Worm (Caenorhabditis elegans) whole organism, L4 larva: ENCODE data around the gene C53A5.16.

Experiments used
- D1046.2 ChIP-seq: fragments of 200-800 bp; sonication (Bioruptor generic); IDR thresholded peaks from 2 replicates; pipeline ENCODE4 v1.3.6; 2022; ENCODE audit warnings: missing genetic modification characterization, missing compliant biosample characterization
- F10B5.3 ChIP-seq: sonication (generic microtip); optimal IDR thresholded peaks from 2 replicates; lab custom pipeline; 2016; ENCODE audit warnings: mild to moderate bottlenecking, missing genetic modification characterization, missing compliant biosample characterization
- F44E2.7 ChIP-seq: fragments of 200-800 bp; sonication (Bioruptor generic); IDR thresholded peaks from 2 replicates; pipeline ENCODE4 v2.1.2; 2022; ENCODE audit warnings: missing genetic modification characterization, missing compliant biosample characterization
- F49E8.2 ChIP-seq: sonication (generic microtip); optimal IDR thresholded peaks from 2 replicates; lab custom pipeline; 2016; ENCODE audit warnings: missing compliant biosample characterization, mild to moderate bottlenecking, missing genetic modification characterization, borderline replicate concordance
- aha-1 ChIP-seq: fragments of 150-350 bp; peaks from one replicate; lab custom pipeline; 2014; ENCODE audit warnings: missing biosample characterization, missing genetic modification characterization
- aly-2 ChIP-seq: sonication (generic microtip); optimal IDR thresholded peaks from 2 replicates; lab custom pipeline; 2018; ENCODE audit warnings: missing biosample characterization, missing genetic modification characterization
- ama-1 ChIP-seq: fragments of 150-350 bp; optimal IDR thresholded peaks from 2 replicates; lab custom pipeline; 2014; ENCODE audit warnings: inconsistent platforms, mixed read lengths
- attf-4 ChIP-seq: sonication (generic microtip); optimal IDR thresholded peaks from 3 replicates; lab custom pipeline; 2017; ENCODE audit warnings: missing biosample characterization, missing genetic modification characterization
- ceh-20 ChIP-seq: fragments of 200-800 bp; sonication (Bioruptor generic); IDR thresholded peaks from 2 replicates; pipeline ENCODE4 v1.3.6; 2022; ENCODE audit warnings: missing genetic modification reagents, missing genetic modification characterization, missing compliant biosample characterization
- ceh-44 ChIP-seq: fragments of 200-800 bp; sonication (Bioruptor generic); IDR thresholded peaks from 2 replicates; pipeline ENCODE4 v1.3.6; 2022; ENCODE audit warnings: missing genetic modification reagents, missing genetic modification characterization, missing compliant biosample characterization
- ceh-62 ChIP-seq: sonication (generic microtip); optimal IDR thresholded peaks from 2 replicates; lab custom pipeline; 2017; ENCODE audit warnings: missing biosample characterization, missing genetic modification characterization
- ces-1 ChIP-seq: fragments of 150-350 bp; sonication (generic microtip); optimal IDR thresholded peaks from 4 replicates; lab custom pipeline; 2014; ENCODE audit warnings: missing biosample characterization, missing genetic modification reagents, missing genetic modification characterization
- cey-2 ChIP-seq: sonication (generic microtip); optimal IDR thresholded peaks from 3 replicates; lab custom pipeline; 2017; ENCODE audit warnings: missing genetic modification characterization, mild to moderate bottlenecking, missing compliant biosample characterization, antibody characterized with exemption, borderline replicate concordance; ENCODE audit not compliant: insufficient read depth
- daf-8 ChIP-seq: fragments of 200-800 bp; sonication (Bioruptor generic); IDR thresholded peaks from 2 replicates; pipeline ENCODE4 v1.3.6; 2022; ENCODE audit warnings: missing genetic modification characterization, missing compliant biosample characterization
- dmd-6 ChIP-seq: fragments of 200-800 bp; sonication (Bioruptor generic); IDR thresholded peaks from 2 replicates; pipeline ENCODE4 v1.3.6; 2022; ENCODE audit warnings: missing genetic modification reagents, missing genetic modification characterization, missing compliant biosample characterization
- dmd-9 ChIP-seq: fragments of 200-800 bp; sonication (Bioruptor generic); IDR thresholded peaks from 2 replicates; pipeline ENCODE4 v1.3.6; 2022; ENCODE audit warnings: missing genetic modification reagents, missing genetic modification characterization, missing compliant biosample characterization
- duxl-1 ChIP-seq: sonication (generic microtip); optimal IDR thresholded peaks from 2 replicates; lab custom pipeline; 2016; ENCODE audit warnings: mild to moderate bottlenecking, missing genetic modification characterization, moderate library complexity, missing compliant biosample characterization; ENCODE audit not compliant: poor library complexity
- dve-1 ChIP-seq: sonication (generic microtip); optimal IDR thresholded peaks from 2 replicates; lab custom pipeline; 2017; ENCODE audit warnings: antibody characterized with exemption, mild to moderate bottlenecking, missing genetic modification characterization, missing compliant biosample characterization; ENCODE audit not compliant: insufficient read depth
- fkh-10 ChIP-seq: fragments of 150-350 bp; optimal IDR thresholded peaks from 2 replicates; lab custom pipeline; 2014; ENCODE audit warnings: missing biosample characterization, missing genetic modification reagents, missing genetic modification characterization
- fos-1 ChIP-seq: fragments of 150-350 bp; optimal IDR thresholded peaks from 2 replicates; lab custom pipeline; 2014; ENCODE audit warnings: missing biosample characterization, missing genetic modification characterization
- hif-1 ChIP-seq, 2 experiments: sonication (generic microtip); optimal IDR thresholded peaks; 2 replicates each; lab custom pipeline; 2016 to 2017; ENCODE audit warnings: missing compliant biosample characterization in 2 of 2, missing genetic modification characterization in 2 of 2, missing genetic modification reagents in 2 of 2, missing genotype in 2 of 2, mild to moderate bottlenecking in 1 of 2
- hlh-11 ChIP-seq: fragments of 200-800 bp; sonication (Bioruptor generic); optimal IDR thresholded peaks from 2 replicates; lab custom pipeline; 2018; ENCODE audit warnings: mild to moderate bottlenecking, missing genetic modification characterization, missing compliant biosample characterization
- hmg-1.1 ChIP-seq: fragments of 200-800 bp; sonication (Bioruptor generic); IDR thresholded peaks from 2 replicates; pipeline ENCODE4 v1.3.6; 2022; ENCODE audit warnings: missing genetic modification reagents, missing genetic modification characterization, missing compliant biosample characterization
- lin-1 ChIP-seq: fragments of 200-800 bp; sonication (Bioruptor generic); IDR thresholded peaks from 2 replicates; pipeline ENCODE4 v1.3.6; 2022; ENCODE audit warnings: missing genetic modification reagents, missing genetic modification characterization, missing compliant biosample characterization
- lin-13 ChIP-seq: fragments of 150-350 bp; optimal IDR thresholded peaks from 2 replicates; lab custom pipeline; 2014; ENCODE audit warnings: missing biosample characterization, missing genetic modification reagents, missing genetic modification characterization
- lin-39 ChIP-seq: fragments of 150-350 bp; optimal IDR thresholded peaks from 2 replicates; lab custom pipeline; 2014; ENCODE audit warnings: missing biosample characterization, missing genetic modification reagents, missing genetic modification characterization
- lir-3 ChIP-seq: sonication (generic microtip); optimal IDR thresholded peaks from 2 replicates; lab custom pipeline; 2016; ENCODE audit warnings: mild to moderate bottlenecking, missing genetic modification characterization, missing compliant biosample characterization
- madf-5 ChIP-seq, 2 experiments: fragments of 200-800 bp; sonication (Bioruptor generic); IDR thresholded peaks; 2 replicates each; pipeline ENCODE4 v1.3.6; 2022; ENCODE audit warnings: missing compliant biosample characterization in 2 of 2, missing genetic modification characterization in 2 of 2
- mdl-1 ChIP-seq, 2 experiments: fragments of 150-350 bp in 1 of 2; sonication (generic microtip) in 1 of 2; optimal IDR thresholded peaks; 2 replicates each; lab custom pipeline; 2014 to 2017; ENCODE audit warnings: missing biosample characterization in 2 of 2, missing genetic modification characterization in 2 of 2
- mdt-29 ChIP-seq: fragments of 200-800 bp; sonication (Bioruptor generic); IDR thresholded peaks from 2 replicates; pipeline ENCODE4 v1.3.6; 2022; ENCODE audit warnings: missing genetic modification reagents, missing genetic modification characterization, missing compliant biosample characterization
- mep-1 ChIP-seq: fragments of 150-350 bp; sonication (generic microtip); optimal IDR thresholded peaks from 3 replicates; lab custom pipeline; 2014; ENCODE audit warnings: missing biosample characterization, missing genetic modification characterization
- mes-2 ChIP-seq: sonication (generic microtip); optimal IDR thresholded peaks from 2 replicates; lab custom pipeline; 2016; ENCODE audit warnings: missing genotype, mild to moderate bottlenecking, missing genetic modification characterization, missing compliant biosample characterization; ENCODE audit not compliant: poor library complexity, severe bottlenecking
- mxl-3 ChIP-seq: fragments of 200-800 bp; sonication (Bioruptor generic); optimal IDR thresholded peaks from 2 replicates; lab custom pipeline; 2018; ENCODE audit warnings: mild to moderate bottlenecking, missing genetic modification characterization, missing compliant biosample characterization
- nhr-10 ChIP-seq: fragments of 150-350 bp; optimal IDR thresholded peaks from 2 replicates; lab custom pipeline; 2014; ENCODE audit warnings: missing biosample characterization, missing genetic modification characterization
- nhr-11 ChIP-seq: fragments of 150-350 bp; optimal IDR thresholded peaks from 2 replicates; lab custom pipeline; 2014; ENCODE audit warnings: missing biosample characterization, missing genetic modification characterization
- nhr-25 ChIP-seq: sonication (generic microtip); optimal IDR thresholded peaks from 2 replicates; lab custom pipeline; 2017; ENCODE audit warnings: missing genetic modification characterization, mild to moderate bottlenecking, missing compliant biosample characterization, antibody characterized with exemption, moderate library complexity, borderline replicate concordance; ENCODE audit not compliant: insufficient read depth
- nhr-42 ChIP-seq: fragments of 200-800 bp; sonication (Bioruptor generic); IDR thresholded peaks from 2 replicates; pipeline ENCODE4 v1.3.6; 2022; ENCODE audit warnings: missing genetic modification characterization, missing compliant biosample characterization
- nhr-6 ChIP-seq: fragments of 150-350 bp; optimal IDR thresholded peaks from 2 replicates; lab custom pipeline; 2014; ENCODE audit warnings: missing biosample characterization, missing genetic modification characterization
- pqm-1 ChIP-seq: sonication (generic microtip); optimal IDR thresholded peaks from 2 replicates; lab custom pipeline; 2017; ENCODE audit warnings: missing biosample characterization, missing genetic modification characterization
- sdz-12 ChIP-seq: fragments of 200-800 bp; sonication (Bioruptor generic); optimal IDR thresholded peaks from 2 replicates; lab custom pipeline; 2018; ENCODE audit warnings: mild to moderate bottlenecking, missing genetic modification characterization, missing compliant biosample characterization
- skn-1 ChIP-seq: fragments of 150-350 bp; optimal IDR thresholded peaks from 2 replicates; lab custom pipeline; 2014; ENCODE audit warnings: missing biosample characterization, missing genetic modification characterization
- snpc-1.2 ChIP-seq: fragments of 200-800 bp; sonication (Bioruptor generic); IDR thresholded peaks from 2 replicates; pipeline ENCODE4 v1.3.6; 2022; ENCODE audit warnings: missing genetic modification reagents, missing genetic modification characterization, missing compliant biosample characterization
- snpc-4 ChIP-seq: fragments of 150-350 bp; optimal IDR thresholded peaks from 2 replicates; lab custom pipeline; 2014; ENCODE audit warnings: missing biosample characterization, missing genetic modification characterization
- spr-1 ChIP-seq: sonication (generic microtip); optimal IDR thresholded peaks from 2 replicates; lab custom pipeline; 2016; ENCODE audit warnings: mild to moderate bottlenecking, missing genetic modification characterization, missing compliant biosample characterization
- spr-3 ChIP-seq: fragments of 200-800 bp; sonication (Bioruptor generic); optimal IDR thresholded peaks from 2 replicates; lab custom pipeline; 2018; ENCODE audit warnings: mild to moderate bottlenecking, missing genetic modification characterization, missing compliant biosample characterization
- tag-97 ChIP-seq: fragments of 200-800 bp; sonication (Bioruptor generic); IDR thresholded peaks from 2 replicates; pipeline ENCODE4 v1.3.6; 2022; ENCODE audit warnings: missing genetic modification characterization, missing compliant biosample characterization
- tra-1 ChIP-seq: fragments of 200-800 bp; sonication (Bioruptor generic); IDR thresholded peaks from 2 replicates; pipeline ENCODE4 v1.3.6; 2022; ENCODE audit warnings: missing genetic modification reagents, missing genetic modification characterization, missing compliant biosample characterization
- vab-7 ChIP-seq: fragments of 200-800 bp; sonication (Bioruptor generic); IDR thresholded peaks from 2 replicates; pipeline ENCODE4 v1.3.6; 2022; ENCODE audit warnings: missing genetic modification reagents, missing genetic modification characterization, missing compliant biosample characterization
- zag-1 ChIP-seq: fragments of 150-350 bp; optimal IDR thresholded peaks from 2 replicates; lab custom pipeline; 2014; ENCODE audit warnings: missing biosample characterization, missing genetic modification characterization
- zfp-2 ChIP-seq: sonication (generic microtip); optimal IDR thresholded peaks from 2 replicates; lab custom pipeline; 2016; ENCODE audit warnings: mild to moderate bottlenecking, missing genetic modification characterization, missing compliant biosample characterization
- zip-2 ChIP-seq: fragments of 150-350 bp; optimal IDR thresholded peaks from 2 replicates; lab custom pipeline; 2014; ENCODE audit warnings: missing biosample characterization, missing genetic modification characterization
- ztf-11 ChIP-seq: fragments of 150-350 bp; optimal IDR thresholded peaks from 2 replicates; lab custom pipeline; 2014; ENCODE audit warnings: missing biosample characterization, missing genetic modification characterization
- ztf-7 ChIP-seq: fragments of 150-350 bp; optimal IDR thresholded peaks from 2 replicates; lab custom pipeline; 2014; ENCODE audit warnings: missing biosample characterization, missing genetic modification characterization

The C53A5.16 gene

ce11 chrV:14510746-14511145 lies 11.7 kb downstream of the C53A5.16 start, which contains the start of gene R02D5.9:
Gene R02D5.9, minus strand, starts transcription at chrV:14511123.
- TF ChIP-seq F10B5.3 (tag; lab: Kevin White, UChicago) (no peak), hif-1 (tag; optimal IDR thresholded peaks at IDR 0.05; lab: Kevin White, UChicago) (no peak), zag-1 (tag; lab: Kevin White, UChicago) (no peak), spr-3 (GFP tag; lab: Kevin White, UChicago) (no peak), nhr-42 (no peak), mdt-29 (GFP tag; lab: Robert Waterston, UW) (no peak), nhr-11 (tag; lab: Kevin White, UChicago) (no peak), aha-1 (tag; lab: Kevin White, UChicago) (no peak), nhr-6 (tag; lab: Kevin White, UChicago) (peak; percentile 85), nhr-10 (tag; lab: Kevin White, UChicago) (no peak), ztf-7 (tag; lab: Kevin White, UChicago) (no peak), attf-4 (tag; lab: Kevin White, UChicago) (no peak), zfp-2 (tag; lab: Kevin White, UChicago) (no peak), dmd-6 (GFP tag; lab: Robert Waterston, UW) (no peak), vab-7 (GFP tag; lab: Robert Waterston, UW) (no peak), duxl-1 (no peak), dve-1 (tag; lab: Kevin White, UChicago) (peak; percentile 61), snpc-4 (tag; lab: Kevin White, UChicago) (no peak), nhr-25 (tag; lab: Kevin White, UChicago) (no peak), daf-8 (no peak), hmg-1.1 (GFP tag; lab: Robert Waterston, UW) (no peak), tag-97 (GFP tag; lab: Robert Waterston, UW) (no peak), tra-1 (peak; percentile 54; the same call in 1 of the 2 replicates), ceh-44 (GFP tag; lab: Robert Waterston, UW) (no peak), fkh-10 (GFP tag; lab: Kevin White, UChicago) (no peak), mes-2 (tag; lab: Kevin White, UChicago) (no peak), ces-1 (GFP tag; lab: Kevin White, UChicago) (no peak), F44E2.7 (no peak), lin-13 (no peak), mep-1 (tag; lab: Kevin White, UChicago) (no peak), fos-1 (no peak), aly-2 (no peak), ceh-20 (GFP tag; lab: Robert Waterston, UW) (no peak), ama-1 (lab: Kevin White, UChicago) (no peak), cey-2 (tag; lab: Kevin White, UChicago) (peak; percentile 52), ztf-11 (tag; lab: Kevin White, UChicago) (no peak), D1046.2 (GFP tag; lab: Robert Waterston, UW) (no peak), hlh-11 (tag; lab: Kevin White, UChicago) (no peak), skn-1 (no peak), mdl-1 (tag; optimal IDR thresholded peaks at IDR 0.05; lab: Kevin White, UChicago) (peak; percentile 77 to 97), madf-5 (GFP tag; IDR thresholded peaks at IDR 0.05; lab: Robert Waterston, UW) (no peak), lin-1 (GFP tag; lab: Robert Waterston, UW) (no peak), lin-39 (tag; lab: Kevin White, UChicago) (no peak), mxl-3 (GFP tag; lab: Kevin White, UChicago) (peak; percentile 91), F49E8.2 (tag; lab: Kevin White, UChicago) (no peak), sdz-12 (GFP tag; lab: Kevin White, UChicago) (no peak), snpc-1.2 (GFP tag; lab: Robert Waterston, UW) (no peak), spr-1 (tag; lab: Kevin White, UChicago) (no peak), zip-2 (tag; lab: Kevin White, UChicago) (no peak), dmd-9 (GFP tag; lab: Robert Waterston, UW) (no peak), pqm-1 (tag; lab: Kevin White, UChicago) (no peak), ceh-62 (no peak), lir-3 (tag; lab: Kevin White, UChicago) (no peak)
